Worm (Caenorhabditis elegans) whole organism, L1 larva: Measurements from ENCODE around the gene T07H3.7.

Experiments
- fkh-10 ChIP-seq: sonication (generic microtip); optimal IDR thresholded peaks from 2 replicates; lab custom pipeline; 2017; ENCODE audit warnings: missing biosample characterization, missing genetic modification reagents, missing genetic modification characterization
- isw-1 ChIP-seq: fragments of 200-800 bp; sonication (Bioruptor generic); IDR thresholded peaks from 2 replicates; pipeline ENCODE4 v1.3.6; 2022; ENCODE audit warnings: missing genetic modification characterization, missing compliant biosample characterization
- jun-1 ChIP-seq: fragments of 150-350 bp; optimal IDR thresholded peaks from 2 replicates; lab custom pipeline; 2014; ENCODE audit warnings: missing biosample characterization, missing genetic modification reagents, missing genetic modification characterization
- lin-15B ChIP-seq: fragments of 150-350 bp; sonication (generic microtip); optimal IDR thresholded peaks from 3 replicates; lab custom pipeline; 2014; ENCODE audit warnings: missing biosample characterization, missing genetic modification characterization
- lir-3 ChIP-seq: sonication (generic microtip); optimal IDR thresholded peaks from 2 replicates; lab custom pipeline; 2016; ENCODE audit warnings: mild to moderate bottlenecking, missing genetic modification characterization, moderate library complexity, missing compliant biosample characterization; ENCODE audit not compliant: poor library complexity
- lsy-2 ChIP-seq, 2 experiments: fragments of 150-350 bp; optimal IDR thresholded peaks; 2 replicates each; lab custom pipeline; 2014; ENCODE audit warnings: missing biosample characterization in 2 of 2, missing genetic modification characterization in 2 of 2
- mdl-1 ChIP-seq, 2 experiments: fragments of 150-350 bp; optimal IDR thresholded peaks; 2 replicates each; lab custom pipeline; 2014 to 2017; ENCODE audit warnings: missing biosample characterization in 2 of 2, missing genetic modification characterization in 2 of 2, inconsistent platforms in 1 of 2
- nhr-237 ChIP-seq: fragments of 150-350 bp; optimal IDR thresholded peaks from 2 replicates; lab custom pipeline; 2014; ENCODE audit warnings: missing biosample characterization, missing genetic modification characterization
- nhr-28 ChIP-seq: fragments of 150-350 bp; optimal IDR thresholded peaks from 2 replicates; lab custom pipeline; 2014; ENCODE audit warnings: missing biosample characterization, missing genetic modification characterization
- nhr-90 ChIP-seq: sonication (generic microtip); optimal IDR thresholded peaks from 2 replicates; lab custom pipeline; 2016; ENCODE audit warnings: mild to moderate bottlenecking, missing genetic modification characterization, missing compliant biosample characterization; ENCODE audit not compliant: poor library complexity
- pag-3 ChIP-seq: sonication (generic microtip); optimal IDR thresholded peaks from 2 replicates; lab custom pipeline; 2017; ENCODE audit warnings: missing genetic modification characterization, mild to moderate bottlenecking, missing compliant biosample characterization, antibody characterized with exemption, borderline replicate concordance; ENCODE audit not compliant: insufficient read depth
- sptf-1 ChIP-seq: fragments of 150-350 bp; optimal IDR thresholded peaks from 2 replicates; lab custom pipeline; 2014; ENCODE audit warnings: missing biosample characterization, missing genetic modification characterization
- tbx-2 ChIP-seq: sonication (generic microtip); optimal IDR thresholded peaks from 2 replicates; lab custom pipeline; 2016; ENCODE audit warnings: missing genetic modification characterization, missing compliant biosample characterization
- unc-62 ChIP-seq: fragments of 150-350 bp; optimal IDR thresholded peaks from 2 replicates; lab custom pipeline; 2014; ENCODE audit warnings: missing biosample characterization, missing genetic modification reagents, missing genetic modification characterization

ce11 chrII:1568214-1568613 is 21.5 kb downstream of the T07H3.7 start, which contains the start of gene fbxb-49:
- no peak for TF ChIP-seq fkh-10 (GFP tag; lab: Kevin White, UChicago)
- no peak for TF ChIP-seq mdl-1 (tag; optimal IDR thresholded peaks at IDR 0.05; lab: Kevin White, UChicago)
- no peak for TF ChIP-seq nhr-90 (tag; lab: Kevin White, UChicago)
- no peak for TF ChIP-seq lir-3 (tag; lab: Kevin White, UChicago)
- TF ChIP-seq unc-62 (GFP tag; lab: Kevin White, UChicago): no peak
- no peak for TF ChIP-seq lsy-2 (tag; optimal IDR thresholded peaks at IDR 0.05; lab: Kevin White, UChicago)
- no peak for TF ChIP-seq nhr-237 (tag; lab: Kevin White, UChicago)
- no peak for TF ChIP-seq sptf-1
- TF ChIP-seq isw-1 (GFP tag; lab: Robert Waterston, UW): no peak
- TF ChIP-seq pag-3 (tag; lab: Kevin White, UChicago): no peak
- no peak for TF ChIP-seq lin-15B
- TF ChIP-seq nhr-28 (tag; lab: Kevin White, UChicago): no peak
- no peak for TF ChIP-seq tbx-2 (tag; lab: Kevin White, UChicago)
- no peak for TF ChIP-seq jun-1
